Fruit fly (Drosophila melanogaster) whole organism, embryonic: ENCODE measurements around the gene CG2772.

ENCODE experiments used
- Adf1 ChIP-seq: fragments of 200-800 bp; sonication (Bioruptor generic); IDR thresholded peaks from 2 replicates; pipeline ENCODE4 v1.3.6; 2022; ENCODE audit warnings: missing biosample characterization, missing genetic modification characterization
- CG11560 ChIP-seq: fragments of 200-800 bp; sonication (Bioruptor generic); IDR thresholded peaks from 3 replicates; pipeline ENCODE4 v1.3.6; 2022; ENCODE audit warnings: missing biosample characterization, missing genetic modification characterization
- CG11696 ChIP-seq: fragments of 200-800 bp; sonication (Bioruptor generic); IDR thresholded peaks from 2 replicates; pipeline ENCODE4 v1.3.6; 2022; ENCODE audit warnings: missing biosample characterization, missing genetic modification characterization
- CG12236 ChIP-seq: fragments of 200-800 bp; sonication (Bioruptor generic); optimal IDR thresholded peaks from 2 replicates; lab custom pipeline; 2016; ENCODE audit warnings: missing biosample characterization, missing genetic modification characterization
- CG12744 ChIP-seq: fragments of 200-800 bp; sonication (Bioruptor generic); optimal IDR thresholded peaks from 2 replicates; lab custom pipeline; 2016; ENCODE audit warnings: missing biosample characterization, missing genetic modification characterization
- CG12769 ChIP-seq: fragments of 200-800 bp; sonication (Bioruptor generic); optimal IDR thresholded peaks from 2 replicates; lab custom pipeline; 2019; ENCODE audit warnings: missing biosample characterization, mild to moderate bottlenecking, missing genetic modification characterization, moderate library complexity
- CG12942 ChIP-seq: fragments of 200-800 bp; sonication (Bioruptor generic); optimal IDR thresholded peaks from 3 replicates; lab custom pipeline; 2016; ENCODE audit warnings: missing biosample characterization, missing genetic modification characterization
- CG13296 ChIP-seq: fragments of 200-800 bp; sonication (Bioruptor generic); optimal IDR thresholded peaks from 3 replicates; lab custom pipeline; 2018; ENCODE audit warnings: missing biosample characterization, mild to moderate bottlenecking, missing genetic modification characterization
- CG13775 ChIP-seq: fragments of 200-800 bp; sonication (Bioruptor generic); optimal IDR thresholded peaks from 3 replicates; lab custom pipeline; 2017; ENCODE audit warnings: missing biosample characterization, mild to moderate bottlenecking, missing genetic modification characterization
- CG14441 ChIP-seq: fragments of 200-800 bp; sonication (Bioruptor generic); IDR thresholded peaks from 2 replicates; pipeline ENCODE4 v1.3.6; 2022; ENCODE audit warnings: missing biosample characterization, missing genetic modification characterization
- CG15011 ChIP-seq: fragments of 200-800 bp; sonication (Bioruptor generic); optimal IDR thresholded peaks from 3 replicates; lab custom pipeline; 2018; ENCODE audit warnings: missing biosample characterization, mild to moderate bottlenecking, missing genetic modification characterization
- CG15479 ChIP-seq: fragments of 200-800 bp; sonication (Bioruptor generic); optimal IDR thresholded peaks from 3 replicates; lab custom pipeline; 2019; ENCODE audit warnings: missing biosample characterization, mild to moderate bottlenecking, missing genetic modification characterization, moderate library complexity
- CG15696 ChIP-seq: fragments of 200-800 bp; sonication (Bioruptor generic); optimal IDR thresholded peaks from 2 replicates; lab custom pipeline; 2019; ENCODE audit warnings: missing biosample characterization, mild to moderate bottlenecking, missing genetic modification characterization, moderate library complexity
- CG1602 ChIP-seq: fragments of 200-800 bp; sonication (Bioruptor generic); optimal IDR thresholded peaks from 3 replicates; lab custom pipeline; 2016; ENCODE audit warnings: missing biosample characterization, missing genetic modification characterization
- CG17359 ChIP-seq: fragments of 200-800 bp; sonication (Bioruptor generic); optimal IDR thresholded peaks from 3 replicates; lab custom pipeline; 2018; ENCODE audit warnings: missing biosample characterization, mild to moderate bottlenecking, missing genetic modification characterization, moderate library complexity
- CG17361 ChIP-seq: fragments of 200-800 bp; sonication (Bioruptor generic); IDR thresholded peaks from 3 replicates; pipeline ENCODE4 v1.3.6; 2022; ENCODE audit warnings: missing biosample characterization, missing genetic modification characterization
- CG17912 ChIP-seq: fragments of 200-800 bp; sonication (Bioruptor generic); optimal IDR thresholded peaks from 2 replicates; lab custom pipeline; 2018; ENCODE audit warnings: missing biosample characterization, mild to moderate bottlenecking, missing genetic modification characterization
- CG18599 ChIP-seq: fragments of 200-800 bp; sonication (Bioruptor generic); optimal IDR thresholded peaks from 3 replicates; lab custom pipeline; 2017; ENCODE audit warnings: missing biosample characterization, missing genetic modification characterization, mild to moderate bottlenecking, moderate library complexity, missing genetic modification reagents
- CG2678 ChIP-seq: fragments of 200-800 bp; sonication (Bioruptor generic); optimal IDR thresholded peaks from 3 replicates; lab custom pipeline; 2019; ENCODE audit warnings: missing biosample characterization, mild to moderate bottlenecking, missing genetic modification characterization, moderate library complexity
- CG2889 ChIP-seq: fragments of 200-800 bp; sonication (Bioruptor generic); IDR thresholded peaks from 3 replicates; pipeline ENCODE4 v1.3.6; 2022; ENCODE audit warnings: missing biosample characterization, missing genetic modification characterization
- CG30403 ChIP-seq: fragments of 200-800 bp; sonication (Bioruptor generic); optimal IDR thresholded peaks from 3 replicates; lab custom pipeline; 2016; ENCODE audit warnings: missing biosample characterization, missing genetic modification characterization
- CG32532 ChIP-seq: fragments of 200-800 bp; sonication (Bioruptor generic); IDR thresholded peaks from 2 replicates; pipeline ENCODE4 v1.3.6; 2022; ENCODE audit warnings: missing biosample characterization, missing genetic modification characterization
- CG33213 ChIP-seq: fragments of 200-800 bp; sonication (Bioruptor generic); optimal IDR thresholded peaks from 3 replicates; lab custom pipeline; 2016; ENCODE audit warnings: missing biosample characterization, missing genetic modification characterization
- CG4282 ChIP-seq: fragments of 200-800 bp; sonication (Bioruptor generic); optimal IDR thresholded peaks from 2 replicates; lab custom pipeline; 2016; ENCODE audit warnings: missing biosample characterization, missing genetic modification characterization
- CG9437 ChIP-seq: fragments of 200-800 bp; sonication (Bioruptor generic); optimal IDR thresholded peaks from 2 replicates; lab custom pipeline; 2018; ENCODE audit warnings: missing biosample characterization, mild to moderate bottlenecking, missing genetic modification characterization
- D19A ChIP-seq: fragments of 200-800 bp; optimal IDR thresholded peaks from 3 replicates; lab custom pipeline; 2019; ENCODE audit warnings: missing biosample characterization, mild to moderate bottlenecking, missing genetic modification characterization, moderate library complexity
- Doc3 ChIP-seq: fragments of 200-800 bp; sonication (Bioruptor generic); IDR thresholded peaks from 3 replicates; pipeline ENCODE4 v1.3.6; 2022; ENCODE audit warnings: missing biosample characterization, missing genetic modification characterization; ENCODE audit not compliant: partially characterized antibody
- Dref ChIP-seq: fragments of 200-800 bp; sonication (Bioruptor generic); IDR thresholded peaks from 2 replicates; pipeline ENCODE4 v1.3.6; 2022; ENCODE audit warnings: missing biosample characterization, missing genetic modification characterization
- ERR ChIP-seq: fragments of 200-800 bp; sonication (Bioruptor generic); optimal IDR thresholded peaks from 2 replicates; lab custom pipeline; 2016; ENCODE audit warnings: missing biosample characterization, missing genetic modification characterization
- HLHmδ ChIP-seq: fragments of 200-800 bp; sonication (Bioruptor generic); optimal IDR thresholded peaks from 2 replicates; lab custom pipeline; 2018; ENCODE audit warnings: missing biosample characterization, mild to moderate bottlenecking, missing genetic modification characterization, moderate library complexity
- Hr3 ChIP-seq: fragments of 200-800 bp; sonication (Bioruptor generic); optimal IDR thresholded peaks from 3 replicates; lab custom pipeline; 2016; ENCODE audit warnings: missing biosample characterization, missing genetic modification characterization
- Lhr ChIP-seq: fragments of 200-800 bp; sonication (Bioruptor generic); optimal IDR thresholded peaks from 3 replicates; lab custom pipeline; 2017; ENCODE audit warnings: mild to moderate bottlenecking, missing biosample characterization, missing genetic modification reagents, missing genetic modification characterization
- Mad ChIP-seq: fragments of 200-800 bp; sonication (Bioruptor generic); optimal IDR thresholded peaks from 2 replicates; lab custom pipeline; 2016; ENCODE audit warnings: missing biosample characterization, missing genetic modification characterization
- Mrtf ChIP-seq: fragments of 200-800 bp; sonication (Bioruptor generic); IDR thresholded peaks from 3 replicates; pipeline ENCODE4 v1.3.6; 2022; ENCODE audit warnings: missing biosample characterization, missing genetic modification characterization
- br ChIP-seq: fragments of >200 bp; optimal IDR thresholded peaks from 2 replicates; lab custom pipeline; 2017
- btn ChIP-seq: fragments of 200-800 bp; sonication (Bioruptor generic); optimal IDR thresholded peaks from 2 replicates; lab custom pipeline; 2016; ENCODE audit warnings: missing biosample characterization, missing genetic modification characterization
- caup ChIP-seq: fragments of 200-800 bp; sonication (Bioruptor generic); optimal IDR thresholded peaks from 3 replicates; lab custom pipeline; 2017; ENCODE audit warnings: missing biosample characterization, mild to moderate bottlenecking, missing genetic modification characterization, moderate library complexity; ENCODE audit not compliant: severe bottlenecking
- corto ChIP-seq: fragments of 200-800 bp; sonication (Bioruptor generic); optimal IDR thresholded peaks from 2 replicates; lab custom pipeline; 2016; ENCODE audit warnings: missing biosample characterization, mild to moderate bottlenecking, missing genetic modification characterization, moderate library complexity
- da ChIP-seq: fragments of 200-800 bp; sonication (Bioruptor generic); optimal IDR thresholded peaks from 2 replicates; lab custom pipeline; 2016; ENCODE audit warnings: missing biosample characterization, missing genetic modification characterization
- dm ChIP-seq: fragments of 200-800 bp; sonication (Bioruptor generic); optimal IDR thresholded peaks from 3 replicates; lab custom pipeline; 2016; ENCODE audit warnings: missing biosample characterization, missing genetic modification characterization
- emc ChIP-seq: fragments of 200-800 bp; sonication (Bioruptor generic); optimal IDR thresholded peaks from 2 replicates; lab custom pipeline; 2016; ENCODE audit warnings: missing biosample characterization, missing genetic modification characterization
- fd64A ChIP-seq: fragments of 200-800 bp; sonication (Bioruptor generic); optimal IDR thresholded peaks from 3 replicates; lab custom pipeline; 2018; ENCODE audit warnings: missing biosample characterization, mild to moderate bottlenecking, missing genetic modification characterization
- fru ChIP-seq: fragments of >200 bp; optimal IDR thresholded peaks from 2 replicates; lab custom pipeline; 2017
- gt ChIP-seq: fragments of 200-800 bp; sonication (Bioruptor generic); IDR thresholded peaks from 2 replicates; pipeline ENCODE4 v1.3.6; 2022; ENCODE audit warnings: missing biosample characterization, missing genetic modification characterization
- ind ChIP-seq: fragments of 200-800 bp; sonication (Bioruptor generic); optimal IDR thresholded peaks from 3 replicates; lab custom pipeline; 2016; ENCODE audit warnings: missing biosample characterization, missing genetic modification characterization
- lmd ChIP-seq: fragments of 200-800 bp; sonication (Bioruptor generic); IDR thresholded peaks from 2 replicates; pipeline ENCODE4 v1.3.6; 2022; ENCODE audit warnings: missing biosample characterization, missing genetic modification characterization
- mld ChIP-seq: fragments of 200-800 bp; sonication (Bioruptor generic); IDR thresholded peaks from 3 replicates; pipeline ENCODE4 v1.3.6; 2022; ENCODE audit warnings: missing biosample characterization, missing genetic modification characterization; ENCODE audit not compliant: partially characterized antibody
- org-1 ChIP-seq: fragments of 200-800 bp; sonication (Bioruptor generic); optimal IDR thresholded peaks from 2 replicates; lab custom pipeline; 2017; ENCODE audit warnings: missing biosample characterization, missing genetic modification characterization
- pros ChIP-seq: fragments of 200-800 bp; sonication (Bioruptor generic); optimal IDR thresholded peaks from 3 replicates; lab custom pipeline; 2019; ENCODE audit warnings: missing biosample characterization, mild to moderate bottlenecking, missing genetic modification characterization, moderate library complexity
- pum ChIP-seq: fragments of 200-800 bp; sonication (Bioruptor generic); optimal IDR thresholded peaks from 2 replicates; lab custom pipeline; 2016; ENCODE audit warnings: missing biosample characterization, missing genetic modification characterization
- sens-2 ChIP-seq: fragments of 200-800 bp; sonication (Bioruptor generic); IDR thresholded peaks from 2 replicates; pipeline ENCODE4 v1.3.6; 2022; ENCODE audit warnings: missing biosample characterization, missing genetic modification characterization
- tap ChIP-seq: fragments of 200-800 bp; optimal IDR thresholded peaks from 3 replicates; lab custom pipeline; 2019; ENCODE audit warnings: missing biosample characterization, mild to moderate bottlenecking, missing genetic modification characterization, moderate library complexity
- trh ChIP-seq: fragments of 200-800 bp; sonication (Bioruptor generic); optimal IDR thresholded peaks from 2 replicates; lab custom pipeline; 2016; ENCODE audit warnings: missing biosample characterization, missing genetic modification characterization
- yki ChIP-seq: fragments of >200 bp; optimal IDR thresholded peaks from 3 replicates; lab custom pipeline; 2018

The CG2772 gene

dm6 chr2L:3469869-3470268 lies 24.1 kb downstream of the CG2772 start, which contains the start of the genes Pif1 and CG31776 (continued):
- no peak for TF ChIP-seq HLHmδ
- no peak for TF ChIP-seq CG12236 (GFP tag; lab: Kevin White, UChicago)
- TF ChIP-seq br (lab: Kevin White, UChicago), result no peak
- no peak for TF ChIP-seq corto
- no peak for TF ChIP-seq pros (GFP tag; lab: Kevin White, UChicago)
- no peak for TF ChIP-seq CG30403 (GFP tag; lab: Kevin White, UChicago)
- TF ChIP-seq btn (GFP tag; lab: Kevin White, UChicago), result no peak
- TF ChIP-seq CG2889 (GFP tag; lab: Robert Waterston, UW), result no peak
- no peak for TF ChIP-seq CG15011 (GFP tag; lab: Kevin White, UChicago)
- no peak for TF ChIP-seq CG2678 (tag; lab: Kevin White, UChicago)
- TF ChIP-seq org-1, result no peak
- TF ChIP-seq Mad (GFP tag; lab: Kevin White, UChicago), result no peak
- no peak for TF ChIP-seq gt (GFP tag; lab: Robert Waterston, UW)
- TF ChIP-seq CG15696 (tag; lab: Kevin White, UChicago), result no peak
- TF ChIP-seq CG12744, result no peak
- TF ChIP-seq CG11696 (GFP tag; lab: Robert Waterston, UW), result no peak
- peak; percentile 43 for TF ChIP-seq Lhr
- TF ChIP-seq CG12942 (GFP tag; lab: Kevin White, UChicago), result no peak
- no peak for TF ChIP-seq CG18599 (GFP tag; lab: Kevin White, UChicago)
- TF ChIP-seq fru, result no peak
- no peak for TF ChIP-seq CG9437 (GFP tag; lab: Kevin White, UChicago)
- TF ChIP-seq pum, result no peak
- no peak for TF ChIP-seq CG17912 (GFP tag; lab: Kevin White, UChicago)
- TF ChIP-seq dm (GFP tag; lab: Kevin White, UChicago), result peak; percentile 71
- peak; percentile 32 for TF ChIP-seq CG33213 (GFP tag; lab: Kevin White, UChicago)
- TF ChIP-seq ind, result no peak
- no peak for TF ChIP-seq CG17359
- TF ChIP-seq CG14441 (GFP tag; lab: Robert Waterston, UW), result no peak
- TF ChIP-seq Doc3, result peak; percentile 76
- TF ChIP-seq lmd, result no peak
- TF ChIP-seq Adf1 (GFP tag; lab: Robert Waterston, UW), result no peak
- no peak for TF ChIP-seq Mrtf
- no peak for TF ChIP-seq CG13296
- TF ChIP-seq tap (tag; lab: Kevin White, UChicago), result no peak
- TF ChIP-seq da, result no peak
- no peak for TF ChIP-seq CG17361 (GFP tag; lab: Robert Waterston, UW)
- TF ChIP-seq CG12769, result no peak
- TF ChIP-seq CG4282, result no peak
- TF ChIP-seq trh, result no peak
- no peak for TF ChIP-seq CG1602 (GFP tag; lab: Kevin White, UChicago)
- 0 out of 3 replicates have a peak, but pooled peaks have one; percentile 22 for TF ChIP-seq mld (GFP tag; lab: Robert Waterston, UW)
- no peak for TF ChIP-seq fd64A (GFP tag; lab: Kevin White, UChicago)
- TF ChIP-seq CG32532 (GFP tag; lab: Robert Waterston, UW), result no peak
- no peak for TF ChIP-seq emc (GFP tag; lab: Kevin White, UChicago)
- TF ChIP-seq CG15479 (GFP tag; lab: Kevin White, UChicago), result no peak
- no peak for TF ChIP-seq CG13775
- no peak for TF ChIP-seq ERR
- TF ChIP-seq CG11560 (tag; lab: Robert Waterston, UW), result no peak
- TF ChIP-seq Dref (GFP tag; lab: Robert Waterston, UW), result peak; percentile 97
- no peak for TF ChIP-seq yki (lab: Kevin White, UChicago)
- no peak for TF ChIP-seq Hr3 (GFP tag; lab: Kevin White, UChicago)
- TF ChIP-seq caup (GFP tag; lab: Kevin White, UChicago), result no peak
- no peak for TF ChIP-seq D19A (tag; lab: Kevin White, UChicago)
- TF ChIP-seq sens-2 (GFP tag; lab: Robert Waterston, UW), result no peak
